Fruit fly (Drosophila melanogaster) whole organism, prepupa: ENCODE results near the gene bib.

Experiments
- CG10631 ChIP-seq: fragments of 200-800 bp; sonication (Bioruptor generic); optimal IDR thresholded peaks from 2 replicates; lab custom pipeline; 2016; ENCODE audit warnings: missing biosample characterization, missing genetic modification characterization
- CG10669 ChIP-seq: fragments of 200-800 bp; sonication (Bioruptor generic); optimal IDR thresholded peaks from 3 replicates; lab custom pipeline; 2018; ENCODE audit warnings: missing biosample characterization, mild to moderate bottlenecking, missing genetic modification characterization, moderate library complexity
- CG11294 ChIP-seq: fragments of 200-800 bp; sonication (Bioruptor generic); IDR thresholded peaks from 2 replicates; pipeline ENCODE4 v1.3.6; 2022; ENCODE audit warnings: missing biosample characterization, missing genetic modification characterization
- CG11902 ChIP-seq: fragments of 200-800 bp; sonication (Bioruptor generic); optimal IDR thresholded peaks from 3 replicates; lab custom pipeline; 2016; ENCODE audit warnings: missing biosample characterization, missing genetic modification characterization
- CG15336 ChIP-seq: fragments of 200-800 bp; sonication (Bioruptor generic); IDR thresholded peaks from 2 replicates; pipeline ENCODE4 v1.3.6; 2022; ENCODE audit warnings: missing biosample characterization, missing genetic modification characterization
- CG1621 ChIP-seq: fragments of 200-800 bp; sonication (Bioruptor generic); optimal IDR thresholded peaks from 3 replicates; lab custom pipeline; 2018; ENCODE audit warnings: missing biosample characterization, mild to moderate bottlenecking, missing genetic modification characterization
- CG16779 ChIP-seq: fragments of 200-800 bp; sonication (Bioruptor generic); optimal IDR thresholded peaks from 3 replicates; lab custom pipeline; 2017; ENCODE audit warnings: missing biosample characterization, mild to moderate bottlenecking, missing genetic modification characterization
- CG3032 ChIP-seq: fragments of 200-800 bp; optimal IDR thresholded peaks from 2 replicates; lab custom pipeline; 2019; ENCODE audit warnings: missing biosample characterization, mild to moderate bottlenecking, missing genetic modification characterization, moderate library complexity
- CG31627 ChIP-seq: fragments of 200-800 bp; sonication (Bioruptor generic); optimal IDR thresholded peaks from 3 replicates; lab custom pipeline; 2016; ENCODE audit warnings: missing biosample characterization, missing genetic modification characterization
- CG32006 ChIP-seq: fragments of 200-800 bp; sonication (Bioruptor generic); optimal IDR thresholded peaks from 3 replicates; lab custom pipeline; 2017; ENCODE audit warnings: missing biosample characterization, mild to moderate bottlenecking, missing genetic modification characterization
- CG34406 ChIP-seq: fragments of 200-800 bp; sonication (Bioruptor generic); optimal IDR thresholded peaks from 3 replicates; lab custom pipeline; 2016; ENCODE audit warnings: missing biosample characterization, missing genetic modification characterization
- CG3919 ChIP-seq: fragments of 200-800 bp; sonication (Bioruptor generic); optimal IDR thresholded peaks from 3 replicates; lab custom pipeline; 2016; ENCODE audit warnings: missing biosample characterization, missing genetic modification characterization
- CG6276 ChIP-seq: fragments of 200-800 bp; sonication (Bioruptor generic); optimal IDR thresholded peaks from 2 replicates; lab custom pipeline; 2017; ENCODE audit warnings: missing biosample characterization, mild to moderate bottlenecking, missing genetic modification characterization
- CG6792 ChIP-seq: fragments of 200-800 bp; sonication (Bioruptor generic); optimal IDR thresholded peaks from 3 replicates; lab custom pipeline; 2016; ENCODE audit warnings: missing biosample characterization, missing genetic modification characterization
- CG6808 ChIP-seq: fragments of 200-800 bp; sonication (Bioruptor generic); optimal IDR thresholded peaks from 3 replicates; lab custom pipeline; 2017; ENCODE audit warnings: missing biosample characterization, missing genetic modification characterization, mild to moderate bottlenecking, moderate library complexity, missing genetic modification reagents
- CG6854 ChIP-seq: fragments of 200-800 bp; sonication (Bioruptor generic); optimal IDR thresholded peaks from 2 replicates; lab custom pipeline; 2017; ENCODE audit warnings: missing biosample characterization, mild to moderate bottlenecking, missing genetic modification characterization
- CG8119 ChIP-seq: fragments of 200-800 bp; sonication (Bioruptor generic); IDR thresholded peaks from 3 replicates; pipeline ENCODE4 v1.3.6; 2022; ENCODE audit warnings: missing biosample characterization, missing genetic modification characterization
- CG8319 ChIP-seq: fragments of 200-800 bp; sonication (Bioruptor generic); optimal IDR thresholded peaks from 3 replicates; lab custom pipeline; 2016; ENCODE audit warnings: missing biosample characterization, missing genetic modification characterization
- CG9139 ChIP-seq: fragments of 200-800 bp; sonication (Bioruptor generic); optimal IDR thresholded peaks from 3 replicates; lab custom pipeline; 2017; ENCODE audit warnings: missing biosample characterization, mild to moderate bottlenecking, missing genetic modification characterization
- Eip75B ChIP-seq: fragments of 200-800 bp; sonication (Bioruptor generic); optimal IDR thresholded peaks from 3 replicates; lab custom pipeline; 2016; ENCODE audit warnings: missing biosample characterization, missing genetic modification characterization
- Eip78C ChIP-seq: fragments of 200-800 bp; sonication (Bioruptor generic); peaks from one replicate; lab custom pipeline; 2016; ENCODE audit warnings: missing biosample characterization, missing genetic modification characterization
- Eip93F ChIP-seq: fragments of 200-800 bp; sonication (Bioruptor generic); optimal IDR thresholded peaks from 2 replicates; lab custom pipeline; 2016; ENCODE audit warnings: missing biosample characterization, mild to moderate bottlenecking, missing genetic modification characterization
- Ets96B ChIP-seq: fragments of 200-800 bp; optimal IDR thresholded peaks from 2 replicates; lab custom pipeline; 2019; ENCODE audit warnings: missing biosample characterization, mild to moderate bottlenecking, missing genetic modification characterization, moderate library complexity
- Gug ChIP-seq: fragments of 200-800 bp; sonication (Bioruptor generic); IDR thresholded peaks from 2 replicates; pipeline ENCODE4 v1.3.6; 2022; ENCODE audit warnings: missing biosample characterization, missing genetic modification characterization
- Hr38 ChIP-seq: sonication (Bioruptor generic); optimal IDR thresholded peaks from 2 replicates; lab custom pipeline; 2016; ENCODE audit warnings: missing biosample characterization, missing genetic modification characterization
- Hr4 ChIP-seq: fragments of 200-800 bp; sonication (Bioruptor generic); optimal IDR thresholded peaks from 3 replicates; lab custom pipeline; 2016; ENCODE audit warnings: missing biosample characterization, missing genetic modification characterization
- Lpt ChIP-seq: fragments of 200-800 bp; sonication (Bioruptor generic); optimal IDR thresholded peaks from 3 replicates; lab custom pipeline; 2016; ENCODE audit warnings: missing biosample characterization, missing genetic modification characterization
- Met ChIP-seq: fragments of 200-800 bp; sonication (Bioruptor generic); optimal IDR thresholded peaks from 3 replicates; lab custom pipeline; 2016; ENCODE audit warnings: missing biosample characterization, missing genetic modification characterization
- OdsH ChIP-seq: fragments of 200-800 bp; sonication (Bioruptor generic); optimal IDR thresholded peaks from 3 replicates; lab custom pipeline; 2016; ENCODE audit warnings: missing biosample characterization, missing genetic modification characterization
- Sox15 ChIP-seq: fragments of 200-800 bp; sonication (Bioruptor generic); optimal IDR thresholded peaks from 3 replicates; lab custom pipeline; 2016; ENCODE audit warnings: missing biosample characterization, missing genetic modification characterization
- achi ChIP-seq: fragments of 200-800 bp; sonication (Bioruptor generic); optimal IDR thresholded peaks from 3 replicates; lab custom pipeline; 2016; ENCODE audit warnings: missing biosample characterization, missing genetic modification characterization
- cyc ChIP-seq: fragments of 200-800 bp; sonication (Bioruptor generic); optimal IDR thresholded peaks from 3 replicates; lab custom pipeline; 2016; ENCODE audit warnings: missing biosample characterization, missing genetic modification characterization
- dsx ChIP-seq: fragments of 200-800 bp; optimal IDR thresholded peaks from 3 replicates; lab custom pipeline; 2019; ENCODE audit warnings: missing biosample characterization, mild to moderate bottlenecking, missing genetic modification characterization, moderate library complexity; ENCODE audit not compliant: poor library complexity, severe bottlenecking
- eg ChIP-seq: fragments of 200-800 bp; sonication (Bioruptor generic); IDR thresholded peaks from 3 replicates; pipeline ENCODE4 v1.3.6; 2022; ENCODE audit warnings: missing biosample characterization, missing genetic modification characterization
- esn ChIP-seq: fragments of 200-800 bp; sonication (Bioruptor generic); optimal IDR thresholded peaks from 2 replicates; lab custom pipeline; 2016; ENCODE audit warnings: missing biosample characterization, mild to moderate bottlenecking, missing genetic modification characterization, moderate library complexity
- fd85E ChIP-seq: fragments of 200-800 bp; sonication (Bioruptor generic); optimal IDR thresholded peaks from 3 replicates; lab custom pipeline; 2016; ENCODE audit warnings: missing biosample characterization, missing genetic modification characterization
- fkh ChIP-seq: fragments of 200-800 bp; sonication (Bioruptor generic); optimal IDR thresholded peaks from 3 replicates; lab custom pipeline; 2017; ENCODE audit warnings: missing biosample characterization, mild to moderate bottlenecking, missing genetic modification characterization, moderate library complexity
- lz ChIP-seq: fragments of 200-800 bp; sonication (Bioruptor generic); optimal IDR thresholded peaks from 3 replicates; lab custom pipeline; 2016; ENCODE audit warnings: missing biosample characterization, missing genetic modification characterization
- net ChIP-seq: fragments of 200-800 bp; sonication (Bioruptor generic); optimal IDR thresholded peaks from 3 replicates; lab custom pipeline; 2016; ENCODE audit warnings: missing biosample characterization, missing genetic modification characterization
- salr ChIP-seq, 2 experiments: fragments of 200-800 bp; sonication (Bioruptor generic); optimal IDR thresholded peaks; 3 replicates each; lab custom pipeline; 2016 to 2018; ENCODE audit warnings: missing biosample characterization in 2 of 2, missing genetic modification characterization in 2 of 2, mild to moderate bottlenecking in 1 of 2
- spab ChIP-seq: fragments of 200-800 bp; sonication (Bioruptor generic); optimal IDR thresholded peaks from 2 replicates; lab custom pipeline; 2017; ENCODE audit warnings: missing biosample characterization, mild to moderate bottlenecking, missing genetic modification characterization, missing genetic modification reagents
- ss ChIP-seq, 2 experiments: fragments of 200-800 bp; sonication (Bioruptor generic); optimal IDR thresholded peaks; 2 replicates in 1 of 2; 3 replicates in 1 of 2; lab custom pipeline; 2017 to 2018; ENCODE audit warnings: mild to moderate bottlenecking in 2 of 2, missing biosample characterization in 2 of 2, missing genetic modification characterization in 2 of 2, moderate library complexity in 1 of 2
- topi ChIP-seq: fragments of 200-800 bp; sonication (Bioruptor generic); optimal IDR thresholded peaks from 3 replicates; lab custom pipeline; 2016; ENCODE audit warnings: missing biosample characterization, missing genetic modification characterization

The bib gene

DNA sequence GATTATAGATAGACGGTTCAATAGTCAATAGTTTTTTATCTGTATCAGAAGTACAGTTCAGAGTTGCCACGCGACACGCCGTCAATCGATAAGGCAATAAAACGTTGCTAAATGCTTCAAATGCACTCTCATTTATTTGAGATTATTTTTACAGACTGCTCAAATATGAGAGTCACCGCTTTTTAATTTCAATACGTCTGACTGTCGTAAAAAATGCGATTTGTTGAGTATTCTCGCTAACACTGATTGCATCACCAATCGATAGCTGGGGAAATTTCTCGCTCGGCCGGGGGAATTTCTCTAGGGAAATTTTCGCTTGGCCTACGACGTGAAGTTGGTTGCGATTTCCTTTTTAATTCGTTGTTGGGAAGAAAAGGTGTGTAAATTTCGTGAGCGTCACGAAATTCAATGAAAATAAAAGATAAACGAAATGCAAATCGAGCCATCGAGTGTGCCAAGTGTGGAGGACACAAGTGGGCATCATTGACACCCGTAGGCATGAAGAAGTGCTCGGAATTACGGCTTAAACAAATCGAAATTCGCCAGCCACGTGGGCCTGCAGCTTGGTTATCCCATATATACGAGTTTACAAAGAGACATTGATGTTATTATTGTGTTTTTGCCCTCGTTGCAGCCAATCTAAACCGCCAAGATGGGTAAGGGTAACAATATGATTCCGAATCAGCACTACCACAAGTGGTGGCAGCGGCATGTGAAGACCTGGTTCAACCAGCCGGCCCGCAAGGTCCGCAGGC, 17.3 kb upstream of the bib start, which contains the start of the genes Dref and RpL13 (continued):
- TF ChIP-seq salr (GFP tag; optimal IDR thresholded peaks at IDR 0.05; lab: Kevin White, UChicago) (peak in 1 of 2 experiments; percentile 78), CG15336 (peak; percentile 39; the same call in 1 of the 2 replicates), spab (GFP tag; lab: Kevin White, UChicago) (no peak), cyc (GFP tag; lab: Kevin White, UChicago) (peak; percentile 75), CG1621 (tag; lab: Kevin White, UChicago) (peak; percentile 83), OdsH (GFP tag; lab: Kevin White, UChicago) (peak; percentile 78), topi (GFP tag; lab: Kevin White, UChicago) (peak; percentile 85), CG16779 (tag; lab: Kevin White, UChicago) (peak; percentile 81), CG8319 (peak; percentile 65)

- TF ChIP-seq Sox15 (GFP tag; lab: Kevin White, UChicago) (no peak), Eip78C (peak; percentile 10), dsx (GFP tag; lab: Kevin White, UChicago) (peak; percentile 37), Met (GFP tag; lab: Kevin White, UChicago) (no peak)
These were observed 16.2 kb upstream of the bib start for dm6 chr2L:9968201-9968727.

- TF ChIP-seq Hr4 (GFP tag; lab: Kevin White, UChicago) (no peak), CG3919 (GFP tag; lab: Kevin White, UChicago) (no peak), CG11902 (GFP tag; lab: Kevin White, UChicago) (no peak), topi (GFP tag; lab: Kevin White, UChicago) (no peak)
- TF ChIP-seq, all 60 proteins: peak for 0
These were observed 11.8 kb upstream of the bib start for dm6 chr2L:9972624-9973023.

dm6 chr2L:9981809-9982208, 2.6 kb upstream of the bib start:
- TF ChIP-seq CG6276 (GFP tag; lab: Kevin White, UChicago) = no peak
- no peak for TF ChIP-seq fkh
- TF ChIP-seq spab (GFP tag; lab: Kevin White, UChicago) = peak; percentile 24
- no peak for TF ChIP-seq Lpt (GFP tag; lab: Kevin White, UChicago)
- peak; percentile 18 for TF ChIP-seq CG10631
- TF ChIP-seq achi (GFP tag; lab: Kevin White, UChicago) = peak; percentile 31
- TF ChIP-seq CG31627 = peak; percentile 26
- TF ChIP-seq CG6792 (GFP tag; lab: Kevin White, UChicago) = peak; percentile 5
- no peak for TF ChIP-seq CG11294 (GFP tag; lab: Robert Waterston, UW)
- TF ChIP-seq salr (GFP tag; optimal IDR thresholded peaks at IDR 0.05; lab: Kevin White, UChicago) = no peak
- no peak for TF ChIP-seq CG9139
- no peak for TF ChIP-seq eg
- peak; percentile 67 for TF ChIP-seq Ets96B (tag; lab: Kevin White, UChicago)
- peak; percentile 38 for TF ChIP-seq CG10669 (GFP tag; lab: Kevin White, UChicago)
- TF ChIP-seq CG11902 (GFP tag; lab: Kevin White, UChicago) = no peak
- TF ChIP-seq Eip78C = peak; percentile 88
- TF ChIP-seq Eip93F (GFP tag; lab: Kevin White, UChicago) = no peak
- TF ChIP-seq Hr38 = no peak
- TF ChIP-seq CG6854 (GFP tag; lab: Kevin White, UChicago) = no peak
- peak; percentile 37 for TF ChIP-seq net (GFP tag; lab: Kevin White, UChicago)
- peak; percentile 26 for TF ChIP-seq CG6808 (GFP tag; lab: Kevin White, UChicago)
- peak; percentile 64 for TF ChIP-seq topi (GFP tag; lab: Kevin White, UChicago)
- peak; percentile 63 for TF ChIP-seq CG3032 (tag; lab: Kevin White, UChicago)
- peak; percentile 17 for TF ChIP-seq esn (GFP tag; lab: Kevin White, UChicago)
- peak; percentile 7 for TF ChIP-seq Hr4 (GFP tag; lab: Kevin White, UChicago)
- peak; percentile 45 for TF ChIP-seq Eip75B (GFP tag; lab: Kevin White, UChicago)
- TF ChIP-seq fd85E = no peak
- TF ChIP-seq ss (GFP tag; optimal IDR thresholded peaks at IDR 0.05; lab: Kevin White, UChicago) = peak; percentile 54 to 56
- TF ChIP-seq CG32006 (GFP tag; lab: Kevin White, UChicago) = no peak
- no peak for TF ChIP-seq CG8119 (GFP tag; lab: Robert Waterston, UW)
- no peak for TF ChIP-seq Sox15 (GFP tag; lab: Kevin White, UChicago)
- TF ChIP-seq CG34406 = peak; percentile 26
- TF ChIP-seq CG1621 (tag; lab: Kevin White, UChicago) = no peak
- TF ChIP-seq Gug (GFP tag; lab: Robert Waterston, UW) = no peak
- peak; percentile 34 for TF ChIP-seq lz
